Worm (Caenorhabditis elegans) whole organism, mixed stage, embryonic: Measurements from ENCODE around the gene ins-8.

ENCODE experiments used
- M03D4.4 ChIP-seq: sonication (generic microtip); optimal IDR thresholded peaks from 2 replicates; lab custom pipeline; 2017; ENCODE audit warnings: mild to moderate bottlenecking, missing genetic modification characterization, missing compliant biosample characterization
- bed-3 ChIP-seq: fragments of 200-800 bp; sonication (Bioruptor generic); optimal IDR thresholded peaks from 3 replicates; lab custom pipeline; 2018; ENCODE audit warnings: mild to moderate bottlenecking, missing genetic modification characterization, moderate library complexity, missing compliant biosample characterization
- ceh-39 ChIP-seq: fragments of 150-350 bp; optimal IDR thresholded peaks from 2 replicates; lab custom pipeline; 2014; ENCODE audit warnings: missing biosample characterization, missing genetic modification characterization
- ceh-83 ChIP-seq: fragments of 200-800 bp; sonication (Bioruptor generic); optimal IDR thresholded peaks from 2 replicates; lab custom pipeline; 2018; ENCODE audit warnings: mild to moderate bottlenecking, missing genetic modification characterization, missing compliant biosample characterization
- flh-1 ChIP-seq: fragments of 200-800 bp; sonication (Bioruptor generic); optimal IDR thresholded peaks from 2 replicates; lab custom pipeline; 2018; ENCODE audit warnings: mild to moderate bottlenecking, missing genetic modification characterization, moderate library complexity, missing compliant biosample characterization
- ham-2 ChIP-seq: fragments of 200-800 bp; sonication (Bioruptor generic); optimal IDR thresholded peaks from 2 replicates; lab custom pipeline; 2018; ENCODE audit warnings: mild to moderate bottlenecking, missing genetic modification characterization, missing compliant biosample characterization
- hlh-1 ChIP-seq: fragments of 150-350 bp; optimal IDR thresholded peaks from 2 replicates; lab custom pipeline; 2014; ENCODE audit warnings: missing biosample characterization, missing genetic modification reagents, missing genetic modification characterization
- lin-13 ChIP-seq: fragments of 150-350 bp; optimal IDR thresholded peaks from 2 replicates; lab custom pipeline; 2014; ENCODE audit warnings: missing biosample characterization, missing genetic modification characterization
- lsy-2 ChIP-seq: fragments of 150-350 bp; optimal IDR thresholded peaks from 2 replicates; lab custom pipeline; 2014; ENCODE audit warnings: missing biosample characterization, missing genetic modification characterization
- mab-5 ChIP-seq: fragments of 150-350 bp; optimal IDR thresholded peaks from 2 replicates; lab custom pipeline; 2014; ENCODE audit warnings: missing biosample characterization, missing genetic modification characterization
- mep-1 ChIP-seq: fragments of 150-350 bp; optimal IDR thresholded peaks from 2 replicates; lab custom pipeline; 2017; ENCODE audit warnings: missing biosample characterization, missing genetic modification reagents, missing genetic modification characterization, inconsistent platforms
- mls-2 ChIP-seq: sonication (generic microtip); optimal IDR thresholded peaks from 2 replicates; lab custom pipeline; 2016; ENCODE audit warnings: mild to moderate bottlenecking, missing genetic modification characterization, moderate library complexity, missing compliant biosample characterization
- nhr-237 ChIP-seq: fragments of 150-350 bp; optimal IDR thresholded peaks from 2 replicates; lab custom pipeline; 2014; ENCODE audit warnings: missing biosample characterization, missing genetic modification characterization
- nhr-76 ChIP-seq: sonication (generic microtip); optimal IDR thresholded peaks from 2 replicates; lab custom pipeline; 2017; ENCODE audit warnings: missing biosample characterization, missing genetic modification characterization
- sem-2 ChIP-seq: fragments of 200-800 bp; sonication (Bioruptor generic); optimal IDR thresholded peaks from 2 replicates; lab custom pipeline; 2018; ENCODE audit warnings: mild to moderate bottlenecking, missing genetic modification characterization, missing compliant biosample characterization
- snpc-4 ChIP-seq: fragments of 150-350 bp; optimal IDR thresholded peaks from 2 replicates; lab custom pipeline; 2014; ENCODE audit warnings: missing biosample characterization, missing genetic modification characterization
- unc-120 ChIP-seq: sonication (generic microtip); optimal IDR thresholded peaks from 2 replicates; lab custom pipeline; 2017; ENCODE audit warnings: missing genetic modification characterization, missing compliant biosample characterization; ENCODE audit not compliant: poor library complexity, severe bottlenecking
- unc-39 ChIP-seq: fragments of 150-350 bp; optimal IDR thresholded peaks from 2 replicates; lab custom pipeline; 2014; ENCODE audit warnings: missing biosample characterization, missing genetic modification characterization
- zip-8 ChIP-seq: fragments of 150-350 bp; optimal IDR thresholded peaks from 2 replicates; lab custom pipeline; 2014; ENCODE audit warnings: missing biosample characterization, missing genetic modification characterization

Gene ins-8

ce11 chrIV:9632966-9633494 lies 47.7 kb downstream of the ins-8 start:
- TF ChIP-seq bed-3 (GFP tag; lab: Kevin White, UChicago), result no peak
- TF ChIP-seq unc-120 (tag; lab: Kevin White, UChicago), result no peak
- TF ChIP-seq mab-5, result no peak
- TF ChIP-seq zip-8 (tag; lab: Kevin White, UChicago), result no peak
- no peak for TF ChIP-seq lsy-2 (tag; lab: Kevin White, UChicago)
- TF ChIP-seq ham-2 (GFP tag; lab: Kevin White, UChicago), result no peak
- TF ChIP-seq flh-1 (GFP tag; lab: Kevin White, UChicago), result no peak
- no peak for TF ChIP-seq ceh-83 (GFP tag; lab: Kevin White, UChicago)
- TF ChIP-seq nhr-237, result no peak
- TF ChIP-seq mep-1, result no peak
- TF ChIP-seq M03D4.4, result no peak
- no peak for TF ChIP-seq lin-13 (tag; lab: Kevin White, UChicago)
- TF ChIP-seq hlh-1 (tag; lab: Kevin White, UChicago), result no peak
- no peak for TF ChIP-seq mls-2 (tag; lab: Kevin White, UChicago)
- no peak for TF ChIP-seq unc-39
- TF ChIP-seq, all 35 proteins: peak for 0

ce11 chrIV:9632094-9632493 lies 48.6 kb downstream of the ins-8 start:
- no peak for TF ChIP-seq hlh-1 (tag; lab: Kevin White, UChicago)
- TF ChIP-seq zip-8 (tag; lab: Kevin White, UChicago), result no peak
- no peak for TF ChIP-seq sem-2 (GFP tag; lab: Kevin White, UChicago)
- no peak for TF ChIP-seq ceh-39 (tag; lab: Kevin White, UChicago)
- no peak for TF ChIP-seq bed-3 (GFP tag; lab: Kevin White, UChicago)
- TF ChIP-seq lsy-2 (tag; lab: Kevin White, UChicago), result no peak
- TF ChIP-seq nhr-76, result no peak
- TF ChIP-seq nhr-237, result no peak
- TF ChIP-seq ceh-83 (GFP tag; lab: Kevin White, UChicago), result no peak
- TF ChIP-seq M03D4.4, result no peak

- TF ChIP-seq snpc-4 (no peak), M03D4.4 (no peak), unc-120 (tag; lab: Kevin White, UChicago) (no peak)
- TF ChIP-seq, all 35 proteins: peak for 0
Measured at ce11 chrIV:9631579-9631978, 49.2 kb downstream of the ins-8 start.
